Fruit fly (Drosophila melanogaster): ENCODE data around the gene dl.

dl gene

dm6 chr2L:17449608-17450504, at the start of gene dl (continued):
- TF ChIP-seq ttk (GFP tag; IDR thresholded peaks at IDR 0.05), result no peak
- TF ChIP-seq her (GFP tag; optimal IDR thresholded peaks at IDR 0.05), result no peak
- TF ChIP-seq CG3726 (GFP tag; IDR thresholded peaks at IDR 0.05), result no peak
- peak; percentile 66 for TF ChIP-seq Myb (GFP tag; optimal IDR thresholded peaks at IDR 0.05)
- no peak for TF ChIP-seq CG4820 (GFP tag; optimal IDR thresholded peaks at IDR 0.05)
- no peak for TF ChIP-seq CG12155 (GFP tag; optimal IDR thresholded peaks at IDR 0.05)
- no peak for TF ChIP-seq CG17186 (GFP tag; optimal IDR thresholded peaks at IDR 0.05)
- peak; percentile 58 for TF ChIP-seq Blimp-1 (GFP tag; optimal IDR thresholded peaks at IDR 0.05)
- no peak for TF ChIP-seq CG4282 (GFP tag; optimal IDR thresholded peaks at IDR 0.05)
- peak; percentile 90 for TF ChIP-seq Jarid2 (GFP tag; optimal IDR thresholded peaks at IDR 0.05)
- TF ChIP-seq sisA (GFP tag; IDR thresholded peaks at IDR 0.05), result no peak
- no peak for TF ChIP-seq CG12391 (tag; optimal IDR thresholded peaks at IDR 0.05)
- no peak for TF ChIP-seq CG17359 (tag; optimal IDR thresholded peaks at IDR 0.05)
- TF ChIP-seq bsh (GFP tag; optimal IDR thresholded peaks at IDR 0.05), result peak; percentile 2 to 43
- TF ChIP-seq HLH4C (GFP tag; IDR thresholded peaks at IDR 0.05; ENCODE audit: partially characterized antibody), result peak; percentile 39; the same call in 1 of the 3 replicates
- TF ChIP-seq dimm (GFP tag; IDR thresholded peaks at IDR 0.05), result no peak
- TF ChIP-seq CG30431 (GFP tag; optimal IDR thresholded peaks at IDR 0.05), result no peak
- no peak for TF ChIP-seq Tbp (GFP tag; optimal IDR thresholded peaks at IDR 0.05)
- no peak for TF ChIP-seq disco-r (GFP tag; optimal IDR thresholded peaks at IDR 0.05)
- TF ChIP-seq Chrac-16 (GFP tag; optimal IDR thresholded peaks at IDR 0.05), result no peak
- TF ChIP-seq Ets65A (GFP tag), result no peak
- TF ChIP-seq rib (GFP tag; IDR thresholded peaks at IDR 0.05), result peak; percentile 32; the same call in 1 of the 2 replicates
- TF ChIP-seq tin (GFP tag; optimal IDR thresholded peaks at IDR 0.05), result no peak
- TF ChIP-seq pum (GFP tag; optimal IDR thresholded peaks at IDR 0.05), result no peak
- TF ChIP-seq CG3838 (GFP tag; optimal IDR thresholded peaks at IDR 0.05), result no peak
- no peak; the same call in 1 of the 2 replicates for TF ChIP-seq CG42726 (GFP tag; IDR thresholded peaks at IDR 0.05; ENCODE audit: partially characterized antibody)
- no peak for TF ChIP-seq gcm (GFP tag; optimal IDR thresholded peaks at IDR 0.05)
- TF ChIP-seq sob (GFP tag; IDR thresholded peaks at IDR 0.05), result no peak
- no peak for TF ChIP-seq CG6254 (GFP tag; optimal IDR thresholded peaks at IDR 0.05)
- no peak for TF ChIP-seq pho (GFP tag; optimal IDR thresholded peaks at IDR 0.05)
- no peak for TF ChIP-seq CG10267 (tag; optimal IDR thresholded peaks at IDR 0.05)
- no peak for TF ChIP-seq Hand (GFP tag; optimal IDR thresholded peaks at IDR 0.05)
- peak; percentile 14 for TF ChIP-seq CG15514 (GFP tag; optimal IDR thresholded peaks at IDR 0.05)
- TF ChIP-seq trem (tag; optimal IDR thresholded peaks at IDR 0.05), result no peak
- no peak for TF ChIP-seq lov (optimal IDR thresholded peaks at IDR 0.05)
- TF ChIP-seq lov (GFP tag; IDR thresholded peaks at IDR 0.05), result no peak
- TF ChIP-seq CG4404 (GFP tag; IDR thresholded peaks at IDR 0.05), result no peak
- no peak for TF ChIP-seq CG17829 (tag; optimal IDR thresholded peaks at IDR 0.05)
- TF ChIP-seq nau (GFP tag; optimal IDR thresholded peaks at IDR 0.05), result peak; percentile 23
- no peak; the same call in 1 of the 2 replicates for TF ChIP-seq amos (GFP tag; IDR thresholded peaks at IDR 0.05; ENCODE audit: partially characterized antibody)
- no peak for TF ChIP-seq CG15696 (tag; optimal IDR thresholded peaks at IDR 0.05)
- TF ChIP-seq CG6654 (GFP tag; optimal IDR thresholded peaks at IDR 0.05), result no peak
- no peak for TF ChIP-seq CTCF (GFP tag; optimal IDR thresholded peaks at IDR 0.05)
- no peak for TF ChIP-seq Camta (GFP tag; optimal IDR thresholded peaks at IDR 0.05)
- TF ChIP-seq sna (GFP tag; IDR thresholded peaks at IDR 0.05; ENCODE audit: partially characterized antibody), result no peak
- no peak for TF ChIP-seq vfl (GFP tag; optimal IDR thresholded peaks at IDR 0.05)
- no peak for TF ChIP-seq CG5245 (GFP tag; optimal IDR thresholded peaks at IDR 0.05)
- TF ChIP-seq gfzf (GFP tag; optimal IDR thresholded peaks at IDR 0.05), result peak; percentile 10
- no peak for TF ChIP-seq kay (GFP tag; optimal IDR thresholded peaks at IDR 0.05)
- no peak for TF ChIP-seq CG8478 (optimal IDR thresholded peaks at IDR 0.05)
